Worm (Caenorhabditis elegans) whole organism, late embryonic: ENCODE measurements around the gene ZC132.3.

Experiments used
- K02D7.2 ChIP-seq: sonication (generic microtip); optimal IDR thresholded peaks from 2 replicates; lab custom pipeline; 2017; ENCODE audit warnings: mild to moderate bottlenecking, missing genetic modification characterization, missing compliant biosample characterization
- ahr-1 ChIP-seq: sonication (generic microtip); optimal IDR thresholded peaks from 2 replicates; lab custom pipeline; 2016; ENCODE audit warnings: missing genetic modification characterization, missing compliant biosample characterization
- ceh-14 ChIP-seq: sonication (generic microtip); optimal IDR thresholded peaks from 2 replicates; lab custom pipeline; 2016; ENCODE audit warnings: missing genotype, missing genetic modification characterization, missing compliant biosample characterization
- ceh-24 ChIP-seq: sonication (generic microtip); optimal IDR thresholded peaks from 2 replicates; lab custom pipeline; 2016; ENCODE audit warnings: mild to moderate bottlenecking, missing genetic modification characterization, missing compliant biosample characterization
- ceh-48 ChIP-seq: sonication (generic microtip); optimal IDR thresholded peaks from 2 replicates; lab custom pipeline; 2016; ENCODE audit warnings: missing genetic modification characterization, inconsistent platforms, missing compliant biosample characterization
- dve-1 ChIP-seq: sonication (generic microtip); optimal IDR thresholded peaks from 2 replicates; lab custom pipeline; 2017; ENCODE audit warnings: antibody characterized with exemption, mild to moderate bottlenecking, missing genetic modification characterization, missing compliant biosample characterization
- fkh-10 ChIP-seq: fragments of 150-350 bp; optimal IDR thresholded peaks from 2 replicates; lab custom pipeline; 2014; ENCODE audit warnings: missing biosample characterization, missing genetic modification reagents, missing genetic modification characterization
- gmeb-2 ChIP-seq: sonication (generic microtip); optimal IDR thresholded peaks from 2 replicates; lab custom pipeline; 2016; ENCODE audit warnings: missing genetic modification characterization, inconsistent platforms, missing compliant biosample characterization
- lim-6 ChIP-seq: sonication (generic microtip); optimal IDR thresholded peaks from 2 replicates; lab custom pipeline; 2016; ENCODE audit warnings: missing genetic modification characterization, missing compliant biosample characterization
- nfya-1 ChIP-seq: sonication (generic microtip); optimal IDR thresholded peaks from 2 replicates; lab custom pipeline; 2017; ENCODE audit warnings: missing genetic modification characterization, mild to moderate bottlenecking, missing compliant biosample characterization, antibody characterized with exemption, moderate library complexity
- pax-1 ChIP-seq: fragments of 150-350 bp; optimal IDR thresholded peaks from 2 replicates; lab custom pipeline; 2014; ENCODE audit warnings: missing biosample characterization, missing genetic modification characterization
- tbx-7 ChIP-seq: sonication (generic microtip); optimal IDR thresholded peaks from 2 replicates; lab custom pipeline; 2016; ENCODE audit warnings: missing genotype, missing genetic modification characterization, missing compliant biosample characterization
- ttx-3 ChIP-seq: sonication (generic microtip); optimal IDR thresholded peaks from 2 replicates; lab custom pipeline; 2016; ENCODE audit warnings: missing genetic modification reagents, missing genetic modification characterization, missing compliant biosample characterization
- unc-42 ChIP-seq: sonication (generic microtip); optimal IDR thresholded peaks from 2 replicates; lab custom pipeline; 2016; ENCODE audit warnings: missing genotype, missing genetic modification characterization, missing compliant biosample characterization

Gene ZC132.3

DNA sequence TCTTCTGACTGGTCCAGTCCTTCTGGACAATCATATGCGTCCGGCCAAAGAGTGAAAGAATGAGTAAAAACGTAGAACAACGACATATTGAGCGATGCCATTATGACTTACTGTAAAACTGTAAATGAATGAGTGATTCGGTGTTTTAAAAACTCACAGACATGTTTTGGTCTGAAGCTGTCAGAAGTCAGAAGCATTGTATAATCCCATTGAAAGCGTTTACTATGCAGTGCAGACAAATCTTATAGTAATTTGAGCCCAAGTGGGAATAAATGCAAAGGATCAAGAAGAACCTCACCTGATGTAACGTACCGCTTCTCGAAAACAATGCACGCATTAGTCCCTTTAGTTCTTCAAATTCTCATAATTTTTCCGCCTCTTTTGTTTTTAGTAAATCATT lies 39.6 kb downstream of the ZC132.3 start, which contains the start of gene srt-3:
srt-3 (minus strand) TSS at position 101 of the 400 bp plus-strand sequence.
- no peak for TF ChIP-seq K02D7.2

DNA sequence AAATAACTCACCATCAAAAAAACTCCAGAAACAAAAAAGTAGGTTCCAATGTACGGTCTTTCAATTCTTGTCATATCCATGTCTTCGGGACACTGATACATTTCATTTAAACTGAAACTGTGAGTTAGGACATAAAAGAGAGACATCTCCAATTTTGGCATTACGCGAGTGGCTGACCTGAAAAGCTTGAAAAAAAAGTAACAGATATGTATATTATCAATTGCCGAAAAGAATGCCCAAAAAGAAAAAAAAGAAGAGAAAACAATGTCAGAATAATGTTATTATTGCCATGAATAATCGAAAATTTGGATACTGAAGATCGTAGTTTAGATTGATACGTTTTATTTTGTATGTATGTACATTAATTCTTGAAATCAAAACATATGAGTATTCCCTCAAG lies 43.2 kb downstream of the ZC132.3 start, which contains the start of gene srt-14:
srt-14 (minus strand) TSS at position 101 of the 400 bp plus-strand sequence.
- TF ChIP-seq ceh-48 (tag; lab: Kevin White, UChicago) (no peak), tbx-7 (tag; lab: Kevin White, UChicago) (no peak), ahr-1 (tag; lab: Kevin White, UChicago) (no peak), gmeb-2 (tag; lab: Kevin White, UChicago) (no peak)

DNA sequence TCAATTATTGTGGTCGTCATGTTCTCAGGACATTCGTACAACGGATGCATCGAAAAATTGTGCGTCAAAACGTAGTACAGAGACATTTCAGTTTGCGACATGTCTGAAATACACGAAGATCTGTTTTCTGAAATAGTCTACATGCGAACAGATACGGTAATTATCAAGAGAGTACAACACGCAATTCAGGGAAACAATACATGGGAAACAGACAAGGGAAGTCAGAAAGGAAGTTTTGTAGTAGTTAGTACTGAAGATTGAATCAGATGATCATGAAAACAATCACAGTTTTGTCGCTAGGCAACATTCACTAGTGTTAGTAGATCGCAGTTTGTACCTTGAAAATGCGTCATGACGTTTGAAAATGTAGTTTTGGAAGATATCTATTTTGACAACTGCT lies 49.6 kb downstream of the ZC132.3 start, which contains the start of gene srt-13:
srt-13 (minus strand) TSS at position 101 of the 400 bp plus-strand sequence.
- TF ChIP-seq ttx-3 (tag; lab: Kevin White, UChicago) (no peak), dve-1 (no peak), lim-6 (no peak), ceh-14 (no peak), ceh-48 (tag; lab: Kevin White, UChicago) (no peak), ceh-24 (tag; lab: Kevin White, UChicago) (no peak), fkh-10 (no peak), nfya-1 (tag; lab: Kevin White, UChicago) (no peak), pax-1 (tag; lab: Kevin White, UChicago) (no peak), unc-42 (tag; lab: Kevin White, UChicago) (no peak)
